Worm (Caenorhabditis elegans) whole organism, L4 larva: ENCODE measurements around the gene B0496.6.

Source experiments
- aha-1 ChIP-seq: fragments of 150-350 bp; peaks from one replicate; lab custom pipeline; 2014; ENCODE audit warnings: missing biosample characterization, missing genetic modification characterization
- ces-1 ChIP-seq: fragments of 150-350 bp; sonication (generic microtip); optimal IDR thresholded peaks from 4 replicates; lab custom pipeline; 2014; ENCODE audit warnings: missing biosample characterization, missing genetic modification reagents, missing genetic modification characterization
- lsy-2 ChIP-seq, 2 experiments: fragments of 150-350 bp in 1 of 2; sonication (generic microtip) in 1 of 2; optimal IDR thresholded peaks; 2 replicates each; lab custom pipeline; 2014 to 2017; ENCODE audit warnings: missing biosample characterization in 2 of 2, missing genetic modification characterization in 2 of 2
- mep-1 ChIP-seq: fragments of 150-350 bp; sonication (generic microtip); optimal IDR thresholded peaks from 3 replicates; lab custom pipeline; 2014; ENCODE audit warnings: missing biosample characterization, missing genetic modification characterization
- nhr-77 ChIP-seq: fragments of 150-350 bp; optimal IDR thresholded peaks from 2 replicates; lab custom pipeline; 2014; ENCODE audit warnings: missing biosample characterization, missing genetic modification characterization

ce11 chrIV:7440238-7440637 is 21.3 kb downstream of the B0496.6 start:
- TF ChIP-seq lsy-2 (tag; optimal IDR thresholded peaks at IDR 0.05; lab: Kevin White, UChicago) = no peak
- TF ChIP-seq nhr-77 (tag; lab: Kevin White, UChicago) = no peak
- TF ChIP-seq ces-1 = no peak
- no peak for TF ChIP-seq aha-1 (tag; lab: Kevin White, UChicago)
- TF ChIP-seq mep-1 (tag; lab: Kevin White, UChicago) = no peak
